Worm (Caenorhabditis elegans) whole organism, midembryonic: ENCODE results near the gene F53F4.2.

ENCODE experiments used
- T22C8.4 ChIP-seq: fragments of 200-800 bp; sonication (Bioruptor generic); IDR thresholded peaks from 2 replicates; pipeline ENCODE4 v1.3.6; 2022; ENCODE audit warnings: missing genetic modification characterization, missing compliant biosample characterization
- cog-1 ChIP-seq: sonication (generic microtip); optimal IDR thresholded peaks from 2 replicates; lab custom pipeline; 2016; ENCODE audit warnings: missing genetic modification characterization, missing compliant biosample characterization
- flt-1 ChIP-seq: fragments of 200-800 bp; sonication (Bioruptor generic); IDR thresholded peaks from 2 replicates; pipeline ENCODE4 v1.3.6; 2022; ENCODE audit warnings: missing genetic modification characterization, missing compliant biosample characterization
- klf-2 ChIP-seq: fragments of 200-800 bp; sonication (Bioruptor generic); conservative IDR thresholded peaks from 2 replicates; pipeline ENCODE4 v1.3.6; 2022; ENCODE audit warnings: missing genetic modification reagents, missing genetic modification characterization, missing compliant biosample characterization
- tab-1 ChIP-seq: fragments of 200-800 bp; sonication (Bioruptor generic); IDR thresholded peaks from 2 replicates; pipeline ENCODE4 v1.3.6; 2022; ENCODE audit warnings: missing genetic modification characterization, missing compliant biosample characterization
- ztf-23 ChIP-seq: fragments of 200-800 bp; sonication (Bioruptor generic); IDR thresholded peaks from 2 replicates; pipeline ENCODE4 v1.3.6; 2022; ENCODE audit warnings: missing genetic modification reagents, missing genetic modification characterization, missing compliant biosample characterization
- ztf-29 ChIP-seq: fragments of 200-800 bp; sonication (Bioruptor generic); IDR thresholded peaks from 2 replicates; pipeline ENCODE4 v1.3.6; 2022; ENCODE audit warnings: missing genetic modification reagents, missing genetic modification characterization, missing compliant biosample characterization

DNA sequence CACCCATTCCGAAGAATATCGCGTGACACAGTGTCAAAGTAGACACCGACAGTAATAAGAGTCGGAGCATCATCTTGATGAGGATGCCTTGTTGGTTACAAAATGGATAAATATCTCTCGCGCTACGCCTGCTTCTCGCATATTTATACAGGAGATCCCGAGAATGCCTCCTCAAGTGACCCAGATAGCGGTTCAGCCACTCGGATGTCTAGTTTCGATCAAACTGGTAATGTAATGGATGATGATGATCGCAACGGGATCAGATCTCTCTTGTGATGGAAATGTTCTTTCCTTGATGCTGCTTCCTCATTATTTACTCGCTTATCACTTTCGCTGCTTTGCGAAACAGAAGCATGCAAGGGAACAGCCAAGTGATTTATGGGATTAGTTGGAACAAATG, 25.6 kb downstream of the F53F4.2 start, which contains the start of gene grl-17:
- TF ChIP-seq cog-1 (tag; lab: Kevin White, UChicago), result no peak
- TF ChIP-seq ztf-23, result no peak
- TF ChIP-seq T22C8.4 (GFP tag; lab: Robert Waterston, UW), result no peak
- no peak for TF ChIP-seq ztf-29 (GFP tag; lab: Robert Waterston, UW)
- no peak for TF ChIP-seq klf-2
- TF ChIP-seq flt-1 (GFP tag; lab: Robert Waterston, UW), result no peak
- no peak for TF ChIP-seq tab-1 (GFP tag; lab: Robert Waterston, UW)
